Worm (Caenorhabditis elegans) whole organism, midembryonic: ENCODE measurements around the gene E02C12.9.

Source experiments
- T22C8.4 ChIP-seq: fragments of 200-800 bp; sonication (Bioruptor generic); IDR thresholded peaks from 2 replicates; pipeline ENCODE4 v1.3.6; 2022; ENCODE audit warnings: missing genetic modification characterization, missing compliant biosample characterization
- flt-1 ChIP-seq: fragments of 200-800 bp; sonication (Bioruptor generic); IDR thresholded peaks from 2 replicates; pipeline ENCODE4 v1.3.6; 2022; ENCODE audit warnings: missing genetic modification characterization, missing compliant biosample characterization
- ref-1 ChIP-seq: fragments of 200-800 bp; sonication (Bioruptor generic); conservative IDR thresholded peaks from 2 replicates; pipeline ENCODE4 v1.3.6; 2022; ENCODE audit warnings: missing genetic modification reagents, missing genetic modification characterization, missing compliant biosample characterization
- tab-1 ChIP-seq: fragments of 200-800 bp; sonication (Bioruptor generic); IDR thresholded peaks from 2 replicates; pipeline ENCODE4 v1.3.6; 2022; ENCODE audit warnings: missing genetic modification characterization, missing compliant biosample characterization

ce11 chrV:9356345-9356744 is 18.9 kb downstream of the E02C12.9 start, which contains the start of gene ttr-49:
- TF ChIP-seq tab-1 (GFP tag; lab: Robert Waterston, UW) = no peak
- no peak for TF ChIP-seq flt-1
- TF ChIP-seq ref-1 (GFP tag; lab: Robert Waterston, UW) = no peak
- TF ChIP-seq T22C8.4 (GFP tag; lab: Robert Waterston, UW) = no peak
